Worm (Caenorhabditis elegans): ENCODE results near the gene F59E12.6.

- TF ChIP-seq mdl-1 (tag; optimal IDR thresholded peaks at IDR 0.05) (no peak), jun-1 (tag; optimal IDR thresholded peaks at IDR 0.05) (no peak), snpc-4 (tag; optimal IDR thresholded peaks at IDR 0.05) (no peak), zag-1 (tag; optimal IDR thresholded peaks at IDR 0.05) (no peak)
These were observed 52.0 kb downstream of the F59E12.6 start for ce11 chrII:5578714-5579113.
